Worm (Caenorhabditis elegans) whole organism, early embryonic: Measurements from ENCODE around the gene kin-24.

ENCODE experiments used
- B0310.2 ChIP-seq: sonication (generic microtip); optimal IDR thresholded peaks from 2 replicates; lab custom pipeline; 2016; ENCODE audit warnings: mild to moderate bottlenecking, missing genetic modification characterization, missing compliant biosample characterization
- F13C5.2 ChIP-seq: sonication (generic microtip); optimal IDR thresholded peaks from 2 replicates; lab custom pipeline; 2017; ENCODE audit warnings: mild to moderate bottlenecking, missing genetic modification characterization, inconsistent platforms, missing compliant biosample characterization
- aly-1 ChIP-seq: sonication (generic microtip); optimal IDR thresholded peaks from 2 replicates; lab custom pipeline; 2016; ENCODE audit warnings: missing genetic modification characterization, missing compliant biosample characterization
- ama-1 ChIP-seq: fragments of 150-350 bp; optimal IDR thresholded peaks from 2 replicates; lab custom pipeline; 2014
- ceh-13 ChIP-seq: fragments of 200-800 bp; sonication (Bioruptor generic); optimal IDR thresholded peaks from 2 replicates; lab custom pipeline; 2018; ENCODE audit warnings: mild to moderate bottlenecking, missing genetic modification characterization, missing compliant biosample characterization
- ceh-36 ChIP-seq: sonication (generic microtip); optimal IDR thresholded peaks from 2 replicates; lab custom pipeline; 2016; ENCODE audit warnings: missing genetic modification characterization, inconsistent platforms, missing compliant biosample characterization
- ets-7 ChIP-seq: sonication (generic microtip); optimal IDR thresholded peaks from 2 replicates; lab custom pipeline; 2016; ENCODE audit warnings: missing genotype, missing genetic modification characterization, missing compliant biosample characterization
- flt-1 ChIP-seq: fragments of 200-800 bp; sonication (Bioruptor generic); IDR thresholded peaks from 2 replicates; pipeline ENCODE4 v1.3.6; 2022; ENCODE audit warnings: missing genetic modification characterization, missing compliant biosample characterization
- hmbx-1 ChIP-seq: sonication (generic microtip); optimal IDR thresholded peaks from 2 replicates; lab custom pipeline; 2016; ENCODE audit warnings: mild to moderate bottlenecking, missing genetic modification characterization, missing compliant biosample characterization
- hmg-4 ChIP-seq: fragments of 200-800 bp; sonication (Bioruptor generic); optimal IDR thresholded peaks from 2 replicates; lab custom pipeline; 2018; ENCODE audit warnings: mild to moderate bottlenecking, missing genetic modification characterization, missing compliant biosample characterization
- hnd-1 ChIP-seq: sonication (generic microtip); optimal IDR thresholded peaks from 2 replicates; lab custom pipeline; 2016; ENCODE audit warnings: missing genetic modification characterization, missing compliant biosample characterization
- pes-1 ChIP-seq: fragments of 200-800 bp; sonication (Bioruptor generic); IDR thresholded peaks from 2 replicates; pipeline ENCODE4 v1.3.6; 2022; ENCODE audit warnings: missing genetic modification reagents, missing genetic modification characterization, missing compliant biosample characterization
- scrt-1 ChIP-seq: fragments of 200-800 bp; sonication (Bioruptor generic); IDR thresholded peaks from 2 replicates; pipeline ENCODE4 v1.3.6; 2022; ENCODE audit warnings: missing genetic modification characterization, missing compliant biosample characterization
- sea-1 ChIP-seq: fragments of 200-800 bp; sonication (Bioruptor generic); conservative IDR thresholded peaks from 2 replicates; pipeline ENCODE4 v1.3.6; 2022; ENCODE audit warnings: missing genetic modification characterization, missing compliant biosample characterization
- tbx-11 ChIP-seq: fragments of 200-800 bp; sonication (Bioruptor generic); IDR thresholded peaks from 2 replicates; pipeline ENCODE4 v1.3.6; 2022; ENCODE audit warnings: missing genetic modification characterization, missing compliant biosample characterization
- tbx-37 ChIP-seq: fragments of 200-800 bp; sonication (Bioruptor generic); conservative IDR thresholded peaks from 2 replicates; pipeline ENCODE4 v1.3.6; 2022; ENCODE audit warnings: missing genetic modification reagents, missing genetic modification characterization, missing compliant biosample characterization
- tra-4 ChIP-seq: sonication (generic microtip); optimal IDR thresholded peaks from 2 replicates; lab custom pipeline; 2017; ENCODE audit warnings: missing genetic modification characterization, missing compliant biosample characterization

kin-24 gene

DNA sequence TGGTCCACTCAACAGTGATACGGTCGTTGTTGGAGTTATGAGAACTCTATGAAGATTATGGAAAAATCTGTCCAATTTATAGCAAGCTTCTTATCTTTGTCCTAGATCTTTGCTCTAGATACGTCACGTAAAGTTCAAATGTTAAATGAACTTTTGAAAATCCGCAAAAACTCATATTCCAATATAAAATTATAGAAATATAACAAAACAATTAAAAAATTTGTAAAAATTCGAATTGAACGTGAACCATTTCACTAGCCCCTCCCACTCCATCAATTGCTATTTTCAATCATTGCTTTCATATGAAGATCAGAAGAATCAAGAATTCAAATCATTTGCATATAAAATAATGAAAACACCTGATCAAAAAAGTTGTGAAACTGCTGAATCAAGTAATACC is 8.3 kb downstream of the kin-24 start, which contains the start of gene kin-21:
Gene kin-21, plus strand, starts transcription at position 301 of the 400 bp plus-strand sequence.
- TF ChIP-seq F13C5.2 (tag; lab: Kevin White, UChicago) = no peak
- no peak for TF ChIP-seq sea-1 (GFP tag; lab: Robert Waterston, UW)
- no peak for TF ChIP-seq ets-7 (tag; lab: Kevin White, UChicago)
- TF ChIP-seq ceh-36 (tag; lab: Kevin White, UChicago) = no peak
- TF ChIP-seq aly-1 = no peak
- TF ChIP-seq hmbx-1 (tag; lab: Kevin White, UChicago) = no peak
- TF ChIP-seq pes-1 (GFP tag; lab: Robert Waterston, UW) = no peak
- no peak for TF ChIP-seq B0310.2 (tag; lab: Kevin White, UChicago)
- TF ChIP-seq scrt-1 (GFP tag; lab: Robert Waterston, UW) = no peak
- TF ChIP-seq tbx-37 = no peak

DNA sequence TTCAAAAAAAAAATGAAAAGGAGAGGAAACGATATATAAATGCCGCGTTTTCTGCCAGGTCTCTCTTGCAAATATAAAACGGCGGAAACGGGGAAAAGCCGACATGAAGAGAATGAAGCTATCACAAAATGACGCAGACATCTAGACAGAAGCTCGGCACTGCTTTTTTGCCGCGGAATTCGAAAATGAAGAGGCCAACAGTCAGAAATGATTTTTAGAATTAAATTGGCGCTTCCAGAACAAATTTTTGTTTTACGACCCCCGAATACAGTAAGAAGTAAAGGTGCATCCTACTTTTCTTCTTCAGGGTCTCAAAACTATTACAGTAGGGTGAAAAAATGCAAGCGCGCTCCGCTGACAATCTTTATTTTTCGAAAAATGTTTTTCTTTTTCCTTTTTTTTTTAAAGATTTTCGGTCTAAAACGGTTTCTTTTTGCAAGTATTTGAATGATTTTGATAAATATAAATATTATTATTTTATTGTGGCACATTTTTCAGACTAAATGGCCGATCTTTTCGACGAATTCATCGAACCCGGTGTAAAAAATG is 15.6 kb downstream of the kin-24 start, which contains the start of gene mtr-4:
Gene mtr-4, plus strand, starts transcription at position 499 of the 549 bp plus-strand sequence.
- TF ChIP-seq tbx-37 = no peak

DNA sequence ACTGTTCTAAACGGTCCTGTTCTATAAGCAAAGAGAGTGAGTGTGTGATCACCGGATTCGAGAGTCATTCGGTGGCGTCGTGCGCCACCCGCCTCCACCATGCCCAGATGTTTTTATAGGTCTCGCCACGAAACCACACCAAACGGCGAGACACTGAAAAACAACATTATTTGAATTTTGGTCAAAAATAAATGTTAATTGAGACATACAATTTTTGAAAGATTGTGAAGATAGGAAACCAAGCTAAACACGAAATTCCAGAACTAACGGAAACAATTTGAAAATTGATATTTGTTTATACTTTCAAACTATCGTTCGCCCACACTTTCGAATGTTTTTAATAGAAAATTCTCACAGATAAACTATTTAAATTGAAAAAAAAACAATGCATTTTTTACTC is 16.4 kb downstream of the kin-24 start, which contains the start of gene catp-6:
Gene catp-6, minus strand, starts transcription at position 101 of the 400 bp plus-strand sequence.
- TF ChIP-seq pes-1 (GFP tag; lab: Robert Waterston, UW) = no peak
- TF ChIP-seq ama-1 = no peak
- TF ChIP-seq tbx-37 = no peak
- TF ChIP-seq hmbx-1 (tag; lab: Kevin White, UChicago) = no peak
- no peak for TF ChIP-seq flt-1 (GFP tag; lab: Robert Waterston, UW)
- no peak for TF ChIP-seq ceh-36 (tag; lab: Kevin White, UChicago)
- no peak for TF ChIP-seq scrt-1 (GFP tag; lab: Robert Waterston, UW)
- TF ChIP-seq tra-4 = no peak
- TF ChIP-seq tbx-11 (GFP tag; lab: Robert Waterston, UW) = no peak
- no peak for TF ChIP-seq F13C5.2 (tag; lab: Kevin White, UChicago)
- TF ChIP-seq B0310.2 (tag; lab: Kevin White, UChicago) = no peak

DNA sequence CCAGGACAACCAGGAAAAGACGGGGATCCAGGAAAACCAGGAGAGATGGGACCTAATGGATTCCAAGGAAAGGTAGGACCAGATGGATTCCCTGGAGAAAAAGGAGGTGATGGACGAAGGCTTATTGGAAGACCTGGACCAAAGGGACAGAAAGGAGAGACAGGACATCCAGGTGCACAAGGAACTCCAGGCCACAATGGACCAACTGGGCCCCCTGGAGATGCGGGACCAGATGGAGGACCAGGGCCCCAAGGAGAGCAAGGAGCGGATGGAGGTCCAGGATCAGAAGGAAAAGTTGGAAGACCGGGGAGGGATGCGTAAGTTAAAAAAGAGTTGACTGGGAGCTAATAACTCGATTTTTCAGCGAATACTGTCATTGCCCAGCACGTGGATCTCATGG is 18.3 kb downstream of the kin-24 start:
- TF ChIP-seq tbx-37 (no peak), tbx-11 (GFP tag; lab: Robert Waterston, UW) (no peak), hmg-4 (GFP tag; lab: Kevin White, UChicago) (no peak), hmbx-1 (tag; lab: Kevin White, UChicago) (no peak), scrt-1 (GFP tag; lab: Robert Waterston, UW) (no peak), pes-1 (GFP tag; lab: Robert Waterston, UW) (no peak), hnd-1 (tag; lab: Kevin White, UChicago) (no peak), tra-4 (no peak), ceh-13 (no peak), F13C5.2 (tag; lab: Kevin White, UChicago) (no peak), aly-1 (no peak), sea-1 (GFP tag; lab: Robert Waterston, UW) (no peak), B0310.2 (tag; lab: Kevin White, UChicago) (no peak), ets-7 (tag; lab: Kevin White, UChicago) (no peak), ama-1 (no peak), flt-1 (GFP tag; lab: Robert Waterston, UW) (no peak)

- TF ChIP-seq ceh-13 = no peak
- no peak for TF ChIP-seq ceh-36 (tag; lab: Kevin White, UChicago)
- TF ChIP-seq hnd-1 (tag; lab: Kevin White, UChicago) = no peak
- no peak for TF ChIP-seq tbx-37
- TF ChIP-seq pes-1 (GFP tag; lab: Robert Waterston, UW) = no peak
- no peak for TF ChIP-seq ama-1
- no peak for TF ChIP-seq hmbx-1 (tag; lab: Kevin White, UChicago)
- no peak for TF ChIP-seq aly-1
- no peak for TF ChIP-seq sea-1 (GFP tag; lab: Robert Waterston, UW)
- TF ChIP-seq tra-4 = no peak
- no peak for TF ChIP-seq flt-1 (GFP tag; lab: Robert Waterston, UW)
- TF ChIP-seq B0310.2 (tag; lab: Kevin White, UChicago) = no peak
- TF ChIP-seq F13C5.2 (tag; lab: Kevin White, UChicago) = no peak
- no peak for TF ChIP-seq hmg-4 (GFP tag; lab: Kevin White, UChicago)
- TF ChIP-seq ets-7 (tag; lab: Kevin White, UChicago) = no peak
Observed at ce11 chrIV:9821621-9822020, 19.3 kb downstream of the kin-24 start, which contains the start of gene col-123. Gene col-123 (plus strand): TSS chrIV:9821921.

DNA sequence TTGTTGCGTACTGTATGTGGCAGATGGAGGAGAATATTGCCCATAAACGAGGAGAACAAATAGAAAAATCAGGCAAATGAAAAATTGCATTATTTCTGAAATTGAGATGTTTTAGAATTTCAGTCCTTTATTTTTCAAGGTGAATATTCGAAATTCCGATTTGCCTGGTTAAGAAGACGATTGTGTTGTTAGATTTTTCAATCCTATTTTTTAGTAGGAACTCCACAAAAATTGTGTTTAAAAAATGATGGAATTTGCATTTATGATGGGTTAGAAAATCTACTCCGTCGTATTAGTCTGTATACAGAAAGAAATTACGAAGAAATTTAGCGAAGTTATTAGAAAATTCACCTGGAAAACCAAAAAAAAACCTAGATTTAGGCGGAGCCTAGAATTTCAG is 25.5 kb downstream of the kin-24 start, which contains the start of gene egl-20:
Gene egl-20, minus strand, starts transcription at position 101 of the 400 bp plus-strand sequence.
- no peak for TF ChIP-seq B0310.2 (tag; lab: Kevin White, UChicago)
- TF ChIP-seq sea-1 (GFP tag; lab: Robert Waterston, UW) = no peak
- no peak for TF ChIP-seq hmbx-1 (tag; lab: Kevin White, UChicago)

DNA sequence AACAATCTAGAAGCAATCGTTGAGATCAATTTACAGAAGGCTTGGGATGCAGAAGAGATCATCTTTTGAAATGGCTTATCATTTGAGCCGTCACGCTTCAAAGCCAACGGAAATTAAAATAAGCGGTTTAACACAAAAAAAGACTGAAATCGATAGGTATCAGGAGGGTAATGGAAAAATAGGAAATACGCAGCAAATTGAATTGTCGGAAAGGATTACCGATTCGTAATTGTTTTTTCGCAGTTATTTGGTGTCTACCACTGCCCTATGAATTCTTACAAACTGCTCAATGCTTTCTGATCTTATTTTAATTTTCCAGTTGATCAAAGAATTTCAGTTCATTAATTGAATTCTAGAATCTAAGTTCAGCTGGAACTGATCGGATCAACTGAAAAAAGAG is 29.4 kb downstream of the kin-24 start:
- no peak for TF ChIP-seq hmbx-1 (tag; lab: Kevin White, UChicago)
- TF ChIP-seq ceh-36 (tag; lab: Kevin White, UChicago) = no peak
- no peak for TF ChIP-seq tra-4

- TF ChIP-seq tbx-37 (no peak), scrt-1 (GFP tag; lab: Robert Waterston, UW) (no peak), tbx-11 (GFP tag; lab: Robert Waterston, UW) (no peak), hnd-1 (tag; lab: Kevin White, UChicago) (no peak)
Observed at ce11 chrIV:9810633-9811032, 30.3 kb downstream of the kin-24 start, which contains the start of gene dct-15. Gene dct-15 (minus strand): TSS chrIV:9810733.
